In genomic region chr2L:6693794-6694254, dm6 we compare ENCODE assay signal across 2 fruit fly cellular contexts.
TF ChIP-seq lines count a peak whose summit lies in the region.

No protein-coding gene starts in this region.

TF ChIP-seq in whole organism, embryonic, 481 proteins besides CTCF, POLR2A, EP300 and RAD21 (continued from another document and continues in another):
- TF ChIP-seq CG2120 (GFP tag; optimal IDR thresholded peaks at IDR 0.05; lab: Kevin White, UChicago) (peak; percentile 27), lmd (GFP tag; IDR thresholded peaks at IDR 0.05; lab: Robert Waterston, UW) (peak; percentile 20; the same call in 1 of the 2 replicates), btn (GFP tag; optimal IDR thresholded peaks at IDR 0.05; lab: Kevin White, UChicago) (no peak), Fer3 (tag; optimal IDR thresholded peaks at IDR 0.05; lab: Kevin White, UChicago) (no peak), CG13894 (tag; optimal IDR thresholded peaks at IDR 0.05; lab: Kevin White, UChicago) (no peak), CG30431 (GFP tag; optimal IDR thresholded peaks at IDR 0.05; lab: Kevin White, UChicago) (no peak), trh (GFP tag; optimal IDR thresholded peaks at IDR 0.05; lab: Kevin White, UChicago) (no peak), CG16813 (GFP tag; IDR thresholded peaks at IDR 0.05; lab: Robert Waterston, UW; ENCODE audit: partially characterized antibody) (no peak), CG6254 (GFP tag; optimal IDR thresholded peaks at IDR 0.05; lab: Kevin White, UChicago) (peak; percentile 31), CG12942 (GFP tag; optimal IDR thresholded peaks at IDR 0.05; lab: Kevin White, UChicago) (no peak), en (GFP tag; optimal IDR thresholded peaks at IDR 0.05; lab: Kevin White, UChicago) (no peak), CG15696 (tag; optimal IDR thresholded peaks at IDR 0.05; lab: Kevin White, UChicago) (peak; percentile 26), CG12236 (GFP tag; optimal IDR thresholded peaks at IDR 0.05; lab: Kevin White, UChicago) (no peak), PHDP (tag; optimal IDR thresholded peaks at IDR 0.05; lab: Kevin White, UChicago) (peak; percentile 50), gfzf (GFP tag; optimal IDR thresholded peaks at IDR 0.05; lab: Kevin White, UChicago) (no peak), ind (GFP tag; optimal IDR thresholded peaks at IDR 0.05; lab: Kevin White, UChicago) (no peak), sd (tag; optimal IDR thresholded peaks at IDR 0.05; lab: Kevin White, UChicago) (no peak), CG31224 (GFP tag; IDR thresholded peaks at IDR 0.05; lab: Robert Waterston, UW) (no peak), Doc3 (GFP tag; IDR thresholded peaks at IDR 0.05; lab: Robert Waterston, UW; ENCODE audit: partially characterized antibody) (no peak), Stat92E (GFP tag; optimal IDR thresholded peaks at IDR 0.05; lab: Kevin White, UChicago) (no peak), tgo (GFP tag; IDR thresholded peaks at IDR 0.05; lab: Robert Waterston, UW) (no peak), CG17361 (GFP tag; IDR thresholded peaks at IDR 0.05; lab: Robert Waterston, UW) (peak; percentile 83), CG10267 (tag; optimal IDR thresholded peaks at IDR 0.05; lab: Kevin White, UChicago) (peak; percentile 79), amos (GFP tag; IDR thresholded peaks at IDR 0.05; lab: Robert Waterston, UW; ENCODE audit: partially characterized antibody) (no peak), ase (GFP tag; IDR thresholded peaks at IDR 0.05; lab: Robert Waterston, UW) (no peak), pb (GFP tag; optimal IDR thresholded peaks at IDR 0.05; lab: Kevin White, UChicago) (no peak), ap (GFP tag; IDR thresholded peaks at IDR 0.05; lab: Robert Waterston, UW) (no peak), TFAM (GFP tag; optimal IDR thresholded peaks at IDR 0.05; lab: Kevin White, UChicago) (no peak), ash1 (GFP tag; optimal IDR thresholded peaks at IDR 0.05; lab: Kevin White, UChicago) (no peak), shn (GFP tag; optimal IDR thresholded peaks at IDR 0.05; lab: Kevin White, UChicago) (no peak), CG3065 (GFP tag; optimal IDR thresholded peaks at IDR 0.05; lab: Kevin White, UChicago) (no peak), chn (GFP tag; optimal IDR thresholded peaks at IDR 0.05; lab: Kevin White, UChicago) (no peak), gsb (GFP tag; IDR thresholded peaks at IDR 0.05; lab: Robert Waterston, UW) (no peak), CG2875 (GFP tag; optimal IDR thresholded peaks at IDR 0.05; lab: Kevin White, UChicago) (peak; percentile 50), pan (optimal IDR thresholded peaks at IDR 0.05; lab: Kevin White, UChicago) (no peak), pan (GFP tag; optimal IDR thresholded peaks at IDR 0.05 in 1 of 2, IDR thresholded peaks at IDR 0.05 in 1 of 2) (no peak), toy (GFP tag; IDR thresholded peaks at IDR 0.05; lab: Robert Waterston, UW) (no peak), Dad (GFP tag; optimal IDR thresholded peaks at IDR 0.05; lab: Kevin White, UChicago) (no peak), ERR (GFP tag; optimal IDR thresholded peaks at IDR 0.05; lab: Kevin White, UChicago) (no peak), CG7556 (GFP tag; optimal IDR thresholded peaks at IDR 0.05; lab: Kevin White, UChicago) (peak; percentile 82), CG16815 (GFP tag; optimal IDR thresholded peaks at IDR 0.05; lab: Kevin White, UChicago) (no peak), CG14441 (GFP tag; IDR thresholded peaks at IDR 0.05; lab: Robert Waterston, UW) (no peak), HLH54F (GFP tag; optimal IDR thresholded peaks at IDR 0.05; lab: Kevin White, UChicago) (no peak), corto (GFP tag; optimal IDR thresholded peaks at IDR 0.05; lab: Kevin White, UChicago) (no peak), lov (optimal IDR thresholded peaks at IDR 0.05; lab: Kevin White, UChicago) (no peak), lov (GFP tag; IDR thresholded peaks at IDR 0.05; lab: Robert Waterston, UW) (no peak), zen (tag; optimal IDR thresholded peaks at IDR 0.05; lab: Kevin White, UChicago) (no peak), insv (GFP tag; optimal IDR thresholded peaks at IDR 0.05; lab: Kevin White, UChicago) (no peak), CG12071 (GFP tag; optimal IDR thresholded peaks at IDR 0.05; lab: Kevin White, UChicago) (no peak), CG7987 (GFP tag; optimal IDR thresholded peaks at IDR 0.05; lab: Kevin White, UChicago) (no peak), CG18011 (GFP tag; optimal IDR thresholded peaks at IDR 0.05; lab: Kevin White, UChicago) (no peak), CG10543 (GFP tag; optimal IDR thresholded peaks at IDR 0.05; lab: Kevin White, UChicago) (no peak), caup (GFP tag; optimal IDR thresholded peaks at IDR 0.05; lab: Kevin White, UChicago; ENCODE audit: severe bottlenecking) (peak; percentile 11), sob (GFP tag; IDR thresholded peaks at IDR 0.05; lab: Robert Waterston, UW) (no peak), pnt (GFP tag; optimal IDR thresholded peaks at IDR 0.05; lab: Kevin White, UChicago) (no peak), CG5180 (GFP tag; optimal IDR thresholded peaks at IDR 0.05; lab: Kevin White, UChicago) (no peak), Oaz (GFP tag; IDR thresholded peaks at IDR 0.05; lab: Robert Waterston, UW) (no peak), zen2 (GFP tag; IDR thresholded peaks at IDR 0.05; lab: Robert Waterston, UW; ENCODE audit: partially characterized antibody) (no peak), CG9215 (GFP tag; IDR thresholded peaks at IDR 0.05; lab: Robert Waterston, UW) (no peak), gem (tag; optimal IDR thresholded peaks at IDR 0.05; lab: Kevin White, UChicago) (peak; percentile 77), CG6854 (GFP tag; optimal IDR thresholded peaks at IDR 0.05; lab: Kevin White, UChicago) (peak; percentile 36), gcm (GFP tag; optimal IDR thresholded peaks at IDR 0.05; lab: Kevin White, UChicago) (peak; percentile 56), Hmr (GFP tag; optimal IDR thresholded peaks at IDR 0.05; lab: Kevin White, UChicago) (peak; percentile 43), NK7.1 (GFP tag; optimal IDR thresholded peaks at IDR 0.05; lab: Kevin White, UChicago) (no peak), CG13775 (GFP tag; optimal IDR thresholded peaks at IDR 0.05; lab: Kevin White, UChicago) (peak; percentile 41), CG4404 (GFP tag; IDR thresholded peaks at IDR 0.05; lab: Robert Waterston, UW) (no peak), hb (GFP tag; IDR thresholded peaks at IDR 0.05; lab: Robert Waterston, UW; ENCODE audit: partially characterized antibody) (no peak), Blimp-1 (GFP tag; optimal IDR thresholded peaks at IDR 0.05; lab: Kevin White, UChicago) (peak; percentile 29), Hr78 (GFP tag; optimal IDR thresholded peaks at IDR 0.05; lab: Kevin White, UChicago) (peak in 1 of 2 experiments; percentile 22)

TF ChIP-seq in whole organism, prepupa, 60 proteins besides CTCF, POLR2A, EP300 and RAD21 (continued from another document):
- TF ChIP-seq Eip93F (GFP tag; optimal IDR thresholded peaks at IDR 0.05; lab: Kevin White, UChicago): no peak
- TF ChIP-seq Eip75B (GFP tag; optimal IDR thresholded peaks at IDR 0.05; lab: Kevin White, UChicago): peak; percentile 68
- peak; percentile 20 for TF ChIP-seq vri (GFP tag; optimal IDR thresholded peaks at IDR 0.05; lab: Kevin White, UChicago)
- no peak for TF ChIP-seq CG1621 (tag; optimal IDR thresholded peaks at IDR 0.05; lab: Kevin White, UChicago)
- peak; percentile 95 for TF ChIP-seq Eip78C (GFP tag; lab: Kevin White, UChicago)
- peak; percentile 18 for TF ChIP-seq cyc (GFP tag; optimal IDR thresholded peaks at IDR 0.05; lab: Kevin White, UChicago)
- TF ChIP-seq CG8119 (GFP tag; IDR thresholded peaks at IDR 0.05; lab: Robert Waterston, UW): peak; percentile 74
- TF ChIP-seq fd85E (GFP tag; optimal IDR thresholded peaks at IDR 0.05; lab: Kevin White, UChicago): no peak
- TF ChIP-seq topi (GFP tag; optimal IDR thresholded peaks at IDR 0.05; lab: Kevin White, UChicago): peak; percentile 58
- TF ChIP-seq ss (GFP tag; optimal IDR thresholded peaks at IDR 0.05; lab: Kevin White, UChicago): peak; percentile 74 to 75
- TF ChIP-seq Sox102F (GFP tag; optimal IDR thresholded peaks at IDR 0.05; lab: Kevin White, UChicago): peak; percentile 36
- TF ChIP-seq Hr38 (GFP tag; optimal IDR thresholded peaks at IDR 0.05; lab: Kevin White, UChicago): no peak
- TF ChIP-seq CG16779 (tag; optimal IDR thresholded peaks at IDR 0.05; lab: Kevin White, UChicago): no peak
- TF ChIP-seq lz (GFP tag; optimal IDR thresholded peaks at IDR 0.05; lab: Kevin White, UChicago): peak; percentile 49
- no peak for TF ChIP-seq CG6163 (GFP tag; IDR thresholded peaks at IDR 0.05; lab: Robert Waterston, UW)
- peak; percentile 7 for TF ChIP-seq Ets21C (GFP tag; optimal IDR thresholded peaks at IDR 0.05; lab: Kevin White, UChicago)
- TF ChIP-seq pdm3 (GFP tag; optimal IDR thresholded peaks at IDR 0.05; lab: Kevin White, UChicago): peak; percentile 58
- no peak for TF ChIP-seq Blimp-1 (GFP tag; optimal IDR thresholded peaks at IDR 0.05; lab: Kevin White, UChicago)
- TF ChIP-seq CG32006 (GFP tag; optimal IDR thresholded peaks at IDR 0.05; lab: Kevin White, UChicago): peak; percentile 89
- peak; percentile 72 for TF ChIP-seq Hr4 (GFP tag; optimal IDR thresholded peaks at IDR 0.05; lab: Kevin White, UChicago)
- peak; percentile 6 for TF ChIP-seq Hr39 (GFP tag; optimal IDR thresholded peaks at IDR 0.05; lab: Kevin White, UChicago)
- TF ChIP-seq Sox14 (GFP tag; optimal IDR thresholded peaks at IDR 0.05; lab: Kevin White, UChicago): peak; percentile 26
- peak; percentile 77 for TF ChIP-seq CG3032 (tag; optimal IDR thresholded peaks at IDR 0.05; lab: Kevin White, UChicago)
- TF ChIP-seq CG31627 (GFP tag; optimal IDR thresholded peaks at IDR 0.05; lab: Kevin White, UChicago): peak; percentile 29
- TF ChIP-seq CG4318 (GFP tag; optimal IDR thresholded peaks at IDR 0.05; lab: Kevin White, UChicago): peak; percentile 65
- TF ChIP-seq CG3919 (GFP tag; optimal IDR thresholded peaks at IDR 0.05; lab: Kevin White, UChicago): peak; percentile 68
- no peak for TF ChIP-seq fkh (GFP tag; optimal IDR thresholded peaks at IDR 0.05; lab: Kevin White, UChicago)
- peak; percentile 50 for TF ChIP-seq CG8632 (GFP tag; optimal IDR thresholded peaks at IDR 0.05; lab: Kevin White, UChicago)
- TF ChIP-seq dsx (GFP tag; optimal IDR thresholded peaks at IDR 0.05; lab: Kevin White, UChicago; ENCODE audit: poor library complexity, severe bottlenecking): peak; percentile 72
- peak; percentile 68 for TF ChIP-seq net (GFP tag; optimal IDR thresholded peaks at IDR 0.05; lab: Kevin White, UChicago)
- peak; percentile 64 for TF ChIP-seq esn (GFP tag; optimal IDR thresholded peaks at IDR 0.05; lab: Kevin White, UChicago)
- TF ChIP-seq Lpt (GFP tag; optimal IDR thresholded peaks at IDR 0.05; lab: Kevin White, UChicago): peak; percentile 64
- peak; percentile 80 for TF ChIP-seq CG15336 (GFP tag; IDR thresholded peaks at IDR 0.05; lab: Robert Waterston, UW)
- TF ChIP-seq CG11902 (GFP tag; optimal IDR thresholded peaks at IDR 0.05; lab: Kevin White, UChicago): no peak
- TF ChIP-seq Sox15 (GFP tag; optimal IDR thresholded peaks at IDR 0.05; lab: Kevin White, UChicago): peak; percentile 11
- peak; percentile 81 for TF ChIP-seq svp (GFP tag; lab: Kevin White, UChicago)
- TF ChIP-seq CG6792 (GFP tag; optimal IDR thresholded peaks at IDR 0.05; lab: Kevin White, UChicago): peak; percentile 33
TF ChIP-seq in whole organism, prepupa: peak in this region for 49.
